Worm (Caenorhabditis elegans) whole organism, midembryonic: ENCODE results near the gene T16H12.3.
A peak's percentile ranks its signal among the peaks of the same experiment; 100 is the strongest.

Source experiments
- T22C8.4 ChIP-seq: fragments of 200-800 bp; sonication (Bioruptor generic); IDR thresholded peaks from 2 replicates; pipeline ENCODE4 v1.3.6; 2022; ENCODE audit warnings: missing genetic modification characterization, missing compliant biosample characterization
- cog-1 ChIP-seq: sonication (generic microtip); optimal IDR thresholded peaks from 2 replicates; lab custom pipeline; 2016; ENCODE audit warnings: missing genetic modification characterization, missing compliant biosample characterization
- flt-1 ChIP-seq: fragments of 200-800 bp; sonication (Bioruptor generic); IDR thresholded peaks from 2 replicates; pipeline ENCODE4 v1.3.6; 2022; ENCODE audit warnings: missing genetic modification characterization, missing compliant biosample characterization
- klf-2 ChIP-seq: fragments of 200-800 bp; sonication (Bioruptor generic); conservative IDR thresholded peaks from 2 replicates; pipeline ENCODE4 v1.3.6; 2022; ENCODE audit warnings: missing genetic modification reagents, missing genetic modification characterization, missing compliant biosample characterization
- med-1 ChIP-seq: sonication (generic microtip); optimal IDR thresholded peaks from 2 replicates; lab custom pipeline; 2017; ENCODE audit warnings: missing genetic modification characterization, mild to moderate bottlenecking, missing compliant biosample characterization, antibody characterized with exemption, missing genetic modification reagents; ENCODE audit not compliant: insufficient read depth
- ref-1 ChIP-seq: fragments of 200-800 bp; sonication (Bioruptor generic); conservative IDR thresholded peaks from 2 replicates; pipeline ENCODE4 v1.3.6; 2022; ENCODE audit warnings: missing genetic modification reagents, missing genetic modification characterization, missing compliant biosample characterization
- tab-1 ChIP-seq: fragments of 200-800 bp; sonication (Bioruptor generic); IDR thresholded peaks from 2 replicates; pipeline ENCODE4 v1.3.6; 2022; ENCODE audit warnings: missing genetic modification characterization, missing compliant biosample characterization
- ztf-23 ChIP-seq: fragments of 200-800 bp; sonication (Bioruptor generic); IDR thresholded peaks from 2 replicates; pipeline ENCODE4 v1.3.6; 2022; ENCODE audit warnings: missing genetic modification reagents, missing genetic modification characterization, missing compliant biosample characterization
- ztf-29 ChIP-seq: fragments of 200-800 bp; sonication (Bioruptor generic); IDR thresholded peaks from 2 replicates; pipeline ENCODE4 v1.3.6; 2022; ENCODE audit warnings: missing genetic modification reagents, missing genetic modification characterization, missing compliant biosample characterization

Gene T16H12.3

ce11 chrIII:10083242-10083641 is at the start of gene T16H12.3:
TSS of gene T16H12.3 (minus strand) at chrIII:10083292.
- TF ChIP-seq ztf-29 (GFP tag; lab: Robert Waterston, UW) (no peak), T22C8.4 (no peak), ztf-23 (no peak), cog-1 (tag; lab: Kevin White, UChicago) (no peak), klf-2 (GFP tag; lab: Robert Waterston, UW) (no peak), tab-1 (no peak), ref-1 (GFP tag; lab: Robert Waterston, UW) (no peak), flt-1 (no peak), med-1 (GFP tag; lab: Kevin White, UChicago) (no peak)

- TF ChIP-seq ztf-29 (GFP tag; lab: Robert Waterston, UW) (no peak), flt-1 (no peak), med-1 (GFP tag; lab: Kevin White, UChicago) (no peak), ztf-23 (no peak), T22C8.4 (no peak), klf-2 (GFP tag; lab: Robert Waterston, UW) (no peak), tab-1 (no peak), cog-1 (tag; lab: Kevin White, UChicago) (no peak), ref-1 (GFP tag; lab: Robert Waterston, UW) (no peak)
These were observed 43.3 kb upstream of the T16H12.3 start for ce11 chrIII:10126375-10126774.

ce11 chrIII:10123586-10124233 is 40.6 kb upstream of the T16H12.3 start, which contains the start of gene ttll-4:
TSS of gene ttll-4 (plus strand) at chrIII:10124183.
- peak; percentile 56; the same call in 1 of the 2 replicates for TF ChIP-seq T22C8.4
- peak; percentile 58; the same call in 1 of the 2 replicates for TF ChIP-seq tab-1
- TF ChIP-seq ztf-29 (GFP tag; lab: Robert Waterston, UW), result 0 out of 2 replicates have a peak, but pooled peaks have one; percentile 27
- TF ChIP-seq klf-2 (GFP tag; lab: Robert Waterston, UW), result peak; percentile 85
- TF ChIP-seq flt-1, result peak; percentile 89
- TF ChIP-seq ztf-23, result peak; percentile 86
- TF ChIP-seq cog-1 (tag; lab: Kevin White, UChicago), result peak; percentile 42
- no peak for TF ChIP-seq ref-1 (GFP tag; lab: Robert Waterston, UW)
- no peak for TF ChIP-seq med-1 (GFP tag; lab: Kevin White, UChicago)

ce11 chrIII:10120076-10120831 is 37.2 kb upstream of the T16H12.3 start, which contains the start of the genes gtf-2H3 and ham-3:
TSS of gene gtf-2H3 (minus strand) at chrIII:10120148.
TSS of gene ham-3 (plus strand) at chrIII:10120781.
- no peak for TF ChIP-seq ztf-23
- TF ChIP-seq T22C8.4, result peak; percentile 89

- no peak for TF ChIP-seq tab-1
- no peak for TF ChIP-seq ztf-29 (GFP tag; lab: Robert Waterston, UW)
- TF ChIP-seq T22C8.4, result no peak
- no peak for TF ChIP-seq flt-1
- TF ChIP-seq ztf-23, result no peak
- TF ChIP-seq med-1 (GFP tag; lab: Kevin White, UChicago), result no peak
- TF ChIP-seq klf-2 (GFP tag; lab: Robert Waterston, UW), result no peak
- TF ChIP-seq cog-1 (tag; lab: Kevin White, UChicago), result no peak
- no peak for TF ChIP-seq ref-1 (GFP tag; lab: Robert Waterston, UW)
These were observed 35.7 kb upstream of the T16H12.3 start, which contains the start of gene ZK1128.3 for ce11 chrIII:10118818-10119217. TSS of gene ZK1128.3 (minus strand) at chrIII:10118918.

ce11 chrIII:10114662-10115061 is 31.6 kb upstream of the T16H12.3 start, which contains the start of the genes ZK1128.1 and mett-10:
TSS of gene ZK1128.1 (minus strand) at chrIII:10114760.
TSS of gene mett-10 (plus strand) at chrIII:10115036.
- TF ChIP-seq ztf-29 (GFP tag; lab: Robert Waterston, UW) (no peak), ref-1 (GFP tag; lab: Robert Waterston, UW) (no peak), flt-1 (no peak), klf-2 (GFP tag; lab: Robert Waterston, UW) (no peak), tab-1 (no peak), cog-1 (tag; lab: Kevin White, UChicago) (no peak), T22C8.4 (no peak), ztf-23 (no peak), med-1 (GFP tag; lab: Kevin White, UChicago) (no peak)

- TF ChIP-seq ztf-23 (no peak), ref-1 (GFP tag; lab: Robert Waterston, UW) (no peak), ztf-29 (GFP tag; lab: Robert Waterston, UW) (no peak), klf-2 (GFP tag; lab: Robert Waterston, UW) (no peak), cog-1 (tag; lab: Kevin White, UChicago) (no peak), flt-1 (no peak), tab-1 (no peak), med-1 (GFP tag; lab: Kevin White, UChicago) (no peak), T22C8.4 (no peak)
These were observed 29.9 kb upstream of the T16H12.3 start, which contains the start of gene vps-29 for ce11 chrIII:10112958-10113357. TSS of gene vps-29 (minus strand) at chrIII:10113058.

ce11 chrIII:10108995-10109394 is 25.9 kb upstream of the T16H12.3 start, which contains the start of gene T16H12.9:
TSS of gene T16H12.9 (plus strand) at chrIII:10109295.
- no peak for TF ChIP-seq klf-2 (GFP tag; lab: Robert Waterston, UW)
- TF ChIP-seq tab-1, result no peak
- TF ChIP-seq ztf-29 (GFP tag; lab: Robert Waterston, UW), result no peak
- TF ChIP-seq ztf-23, result no peak
- no peak for TF ChIP-seq T22C8.4
- TF ChIP-seq ref-1 (GFP tag; lab: Robert Waterston, UW), result no peak
- no peak for TF ChIP-seq cog-1 (tag; lab: Kevin White, UChicago)
- no peak for TF ChIP-seq med-1 (GFP tag; lab: Kevin White, UChicago)
- no peak for TF ChIP-seq flt-1

- TF ChIP-seq tab-1 (no peak), klf-2 (GFP tag; lab: Robert Waterston, UW) (no peak), flt-1 (no peak), ztf-29 (GFP tag; lab: Robert Waterston, UW) (no peak), med-1 (GFP tag; lab: Kevin White, UChicago) (no peak), ref-1 (GFP tag; lab: Robert Waterston, UW) (no peak), cog-1 (tag; lab: Kevin White, UChicago) (no peak), ztf-23 (no peak), T22C8.4 (no peak)
These were observed 23.3 kb upstream of the T16H12.3 start, which contains the start of gene srt-55 for ce11 chrIII:10106390-10106789. TSS of gene srt-55 (minus strand) at chrIII:10106490.
